Worm (Caenorhabditis elegans) whole organism, L1 larva: ENCODE results near the gene F58A6.2.

ENCODE experiments used
- aha-1 ChIP-seq: fragments of 150-350 bp; optimal IDR thresholded peaks from 2 replicates; lab custom pipeline; 2014; ENCODE audit warnings: missing biosample characterization, missing genetic modification characterization
- ama-1 ChIP-seq: fragments of 150-350 bp; optimal IDR thresholded peaks from 2 replicates; lab custom pipeline; 2014
- ceh-63 ChIP-seq: fragments of 200-800 bp; sonication (Bioruptor generic); optimal IDR thresholded peaks from 2 replicates; lab custom pipeline; 2018; ENCODE audit warnings: mild to moderate bottlenecking, missing genetic modification characterization, missing compliant biosample characterization
- egl-27 ChIP-seq, 2 experiments: fragments of 150-350 bp in 1 of 2; sonication (generic microtip); optimal IDR thresholded peaks; 3 replicates each; lab custom pipeline; 2017 to 2018; ENCODE audit warnings: missing biosample characterization in 2 of 2, missing genetic modification characterization in 2 of 2, missing genetic modification reagents in 2 of 2
- fos-1 ChIP-seq: fragments of 150-350 bp; optimal IDR thresholded peaks from 2 replicates; lab custom pipeline; 2014; ENCODE audit warnings: missing biosample characterization, missing genetic modification characterization
- lin-35 ChIP-seq, 2 experiments: fragments of 150-350 bp; optimal IDR thresholded peaks; 2 replicates each; lab custom pipeline; 2014; ENCODE audit warnings: missing biosample characterization in 2 of 2, missing genetic modification characterization in 2 of 2, missing genetic modification reagents in 2 of 2
- nhr-11 ChIP-seq: fragments of 150-350 bp; optimal IDR thresholded peaks from 2 replicates; lab custom pipeline; 2014; ENCODE audit warnings: missing biosample characterization, missing genetic modification characterization
- nhr-28 ChIP-seq: fragments of 150-350 bp; optimal IDR thresholded peaks from 2 replicates; lab custom pipeline; 2014; ENCODE audit warnings: missing biosample characterization, missing genetic modification characterization
- nhr-47 ChIP-seq: sonication (generic microtip); optimal IDR thresholded peaks from 2 replicates; lab custom pipeline; 2016; ENCODE audit warnings: mild to moderate bottlenecking, missing genetic modification characterization, moderate library complexity, missing compliant biosample characterization
- nhr-76 ChIP-seq: sonication (generic microtip); optimal IDR thresholded peaks from 2 replicates; lab custom pipeline; 2017; ENCODE audit warnings: missing biosample characterization, missing genetic modification characterization
- nhr-77 ChIP-seq: fragments of 150-350 bp; optimal IDR thresholded peaks from 2 replicates; lab custom pipeline; 2014; ENCODE audit warnings: missing biosample characterization, missing genetic modification characterization
- xbp-1 ChIP-seq: sonication (generic microtip); optimal IDR thresholded peaks from 2 replicates; lab custom pipeline; 2016; ENCODE audit warnings: missing genetic modification characterization, missing compliant biosample characterization
- ztf-4 ChIP-seq: fragments of 150-350 bp; optimal IDR thresholded peaks from 2 replicates; lab custom pipeline; 2014; ENCODE audit warnings: missing biosample characterization, missing genetic modification characterization

- TF ChIP-seq nhr-76 (tag; lab: Kevin White, UChicago) (no peak), nhr-11 (tag; lab: Kevin White, UChicago) (no peak), nhr-77 (tag; lab: Kevin White, UChicago) (no peak), nhr-28 (tag; lab: Kevin White, UChicago) (no peak), lin-35 (GFP tag; optimal IDR thresholded peaks at IDR 0.05; lab: Kevin White, UChicago) (peak in 1 of 2 experiments; percentile 9), ama-1 (no peak), fos-1 (no peak), aha-1 (tag; lab: Kevin White, UChicago) (no peak), egl-27 (tag; optimal IDR thresholded peaks at IDR 0.05; lab: Kevin White, UChicago) (no peak), nhr-47 (tag; lab: Kevin White, UChicago) (no peak), ztf-4 (tag; lab: Kevin White, UChicago) (no peak), xbp-1 (tag; lab: Kevin White, UChicago) (no peak), ceh-63 (no peak)
These were observed 32.6 kb upstream of the F58A6.2 start, which contains the start of the genes C04G6.11 and mpk-2 for ce11 chrII:5103784-5104457.
